Worm (Caenorhabditis elegans) whole organism, late embryonic: Measurements from ENCODE around the gene srlf-10.

Experiments used
- dve-1 ChIP-seq: sonication (generic microtip); optimal IDR thresholded peaks from 2 replicates; lab custom pipeline; 2017; ENCODE audit warnings: antibody characterized with exemption, mild to moderate bottlenecking, missing genetic modification characterization, missing compliant biosample characterization
- ets-4 ChIP-seq: sonication (generic microtip); optimal IDR thresholded peaks from 2 replicates; lab custom pipeline; 2016; ENCODE audit warnings: missing genetic modification characterization, missing compliant biosample characterization
- hlh-30 ChIP-seq: sonication (generic microtip); optimal IDR thresholded peaks from 2 replicates; lab custom pipeline; 2017; ENCODE audit warnings: antibody characterized with exemption, missing genetic modification characterization, missing compliant biosample characterization; ENCODE audit not compliant: insufficient read depth
- nhr-11 ChIP-seq: fragments of 150-350 bp; optimal IDR thresholded peaks from 2 replicates; lab custom pipeline; 2014; ENCODE audit warnings: missing biosample characterization, missing genetic modification characterization
- nhr-232 ChIP-seq: sonication (generic microtip); optimal IDR thresholded peaks from 2 replicates; lab custom pipeline; 2016; ENCODE audit warnings: missing genetic modification characterization, missing compliant biosample characterization
- pros-1 ChIP-seq: fragments of 150-350 bp; optimal IDR thresholded peaks from 2 replicates; lab custom pipeline; 2014; ENCODE audit warnings: missing biosample characterization, missing genetic modification reagents, missing genetic modification characterization
- unc-86 ChIP-seq: sonication (generic microtip); optimal IDR thresholded peaks from 2 replicates; lab custom pipeline; 2016; ENCODE audit warnings: missing genetic modification characterization, missing compliant biosample characterization

DNA sequence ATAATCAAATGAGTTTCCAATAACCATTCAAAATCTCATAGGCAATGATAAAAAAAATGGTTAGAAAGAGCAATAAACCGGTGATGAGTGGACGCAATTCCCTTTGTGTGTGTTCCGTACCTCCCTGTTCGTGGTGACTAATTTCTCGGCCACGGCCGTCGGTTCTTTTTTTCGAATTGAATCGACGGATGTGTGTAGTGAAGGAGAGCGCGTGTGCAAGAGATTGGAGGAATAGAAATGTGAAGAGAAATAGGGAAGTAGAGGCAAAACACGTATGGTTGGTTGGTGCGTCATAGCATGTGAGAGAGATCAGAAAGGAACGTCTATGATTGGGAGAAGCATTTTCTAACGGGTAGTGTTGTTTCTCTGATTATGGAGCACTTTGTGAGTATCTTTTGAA is 42.2 kb upstream of the srlf-10 start:
- TF ChIP-seq unc-86 = no peak
- TF ChIP-seq nhr-232 (tag; lab: Kevin White, UChicago) = no peak
- TF ChIP-seq ets-4 (tag; lab: Kevin White, UChicago) = peak; percentile 21
- peak; percentile 67 for TF ChIP-seq hlh-30 (tag; lab: Kevin White, UChicago)
- TF ChIP-seq nhr-11 (tag; lab: Kevin White, UChicago) = no peak
- no peak for TF ChIP-seq dve-1 (tag; lab: Kevin White, UChicago)
- no peak for TF ChIP-seq pros-1
